Fruit fly (Drosophila melanogaster) whole organism, embryonic: ENCODE measurements around the gene CG33181.

Source experiments
- CG13287 ChIP-seq: fragments of 200-800 bp; sonication (Bioruptor generic); IDR thresholded peaks from 2 replicates; pipeline ENCODE4 v1.3.6; 2022; ENCODE audit warnings: missing biosample characterization, missing genetic modification characterization; ENCODE audit not compliant: partially characterized antibody
- Dll ChIP-seq: fragments of 200-800 bp; sonication (Bioruptor generic); IDR thresholded peaks from 4 replicates; pipeline ENCODE4 v1.3.6; 2022; ENCODE audit warnings: missing biosample characterization, missing genetic modification characterization; ENCODE audit not compliant: partially characterized antibody
- ase ChIP-seq: fragments of 200-800 bp; sonication (Bioruptor generic); IDR thresholded peaks from 3 replicates; pipeline ENCODE4 v1.3.6; 2022; ENCODE audit warnings: missing biosample characterization, missing genetic modification characterization

- no peak for TF ChIP-seq ase (GFP tag; lab: Robert Waterston, UW)
- TF ChIP-seq Dll (GFP tag; lab: Robert Waterston, UW), result no peak
- TF ChIP-seq CG13287 (GFP tag; lab: Robert Waterston, UW), result no peak
Measured at dm6 chrX:8529598-8529997, 40.5 kb downstream of the CG33181 start, which contains the start of gene PIP82.
